Fruit fly (Drosophila melanogaster): ENCODE measurements around the gene CG14427.
A peak's percentile ranks its signal among the peaks of the same experiment; 100 is the strongest.

The CG14427 gene

dm6 chrX:7073234-7073878 is 33.0 kb downstream of the CG14427 start:
- no peak for TF ChIP-seq Crg-1 (GFP tag; optimal IDR thresholded peaks at IDR 0.05)
- TF ChIP-seq Hr96 (GFP tag; optimal IDR thresholded peaks at IDR 0.05): no peak
- TF ChIP-seq CG7101 (tag; optimal IDR thresholded peaks at IDR 0.05): no peak
- TF ChIP-seq pad (GFP tag; optimal IDR thresholded peaks at IDR 0.05): no peak
- TF ChIP-seq cic (GFP tag; optimal IDR thresholded peaks at IDR 0.05): peak; percentile 52
- TF ChIP-seq CG5204 (GFP tag; optimal IDR thresholded peaks at IDR 0.05): no peak
- no peak for TF ChIP-seq CG14711 (tag; optimal IDR thresholded peaks at IDR 0.05)

dm6 chrX:7074316-7074925 is 34.0 kb downstream of the CG14427 start:
- TF ChIP-seq pad (GFP tag; optimal IDR thresholded peaks at IDR 0.05) (no peak), Crg-1 (GFP tag; optimal IDR thresholded peaks at IDR 0.05) (no peak), CG7101 (tag; optimal IDR thresholded peaks at IDR 0.05) (no peak), kay (GFP tag; ENCODE audit: borderline replicate concordance) (no peak), Hr96 (GFP tag; optimal IDR thresholded peaks at IDR 0.05) (no peak), ovo (GFP tag; optimal IDR thresholded peaks at IDR 0.05) (no peak), toe (GFP tag; optimal IDR thresholded peaks at IDR 0.05) (no peak), Mnt (GFP tag; optimal IDR thresholded peaks at IDR 0.05) (no peak), CG33017 (tag; optimal IDR thresholded peaks at IDR 0.05) (no peak), cnc (optimal IDR thresholded peaks at IDR 0.05) (no peak), CG14711 (tag; optimal IDR thresholded peaks at IDR 0.05) (no peak), bab1 (GFP tag; optimal IDR thresholded peaks at IDR 0.05) (no peak), tj (GFP tag; optimal IDR thresholded peaks at IDR 0.05) (no peak), CG5204 (GFP tag; optimal IDR thresholded peaks at IDR 0.05) (no peak), CG1620 (GFP tag; optimal IDR thresholded peaks at IDR 0.05) (no peak), cic (GFP tag; optimal IDR thresholded peaks at IDR 0.05) (no peak), CG7045 (GFP tag; optimal IDR thresholded peaks at IDR 0.05) (no peak), Clk (GFP tag; optimal IDR thresholded peaks at IDR 0.05) (no peak), CG12768 (GFP tag; optimal IDR thresholded peaks at IDR 0.05) (no peak), CG11617 (GFP tag; optimal IDR thresholded peaks at IDR 0.05) (no peak)

- no peak for TF ChIP-seq CG33017 (tag; optimal IDR thresholded peaks at IDR 0.05)
- TF ChIP-seq CG11617 (GFP tag; optimal IDR thresholded peaks at IDR 0.05): no peak
- no peak for TF ChIP-seq CG12768 (GFP tag; optimal IDR thresholded peaks at IDR 0.05)
- TF ChIP-seq Hr96 (GFP tag; optimal IDR thresholded peaks at IDR 0.05): no peak
- no peak for TF ChIP-seq Mnt (GFP tag; optimal IDR thresholded peaks at IDR 0.05)
- TF ChIP-seq CG1620 (GFP tag; optimal IDR thresholded peaks at IDR 0.05): no peak
- no peak for TF ChIP-seq cic (GFP tag; optimal IDR thresholded peaks at IDR 0.05)
- TF ChIP-seq CG14711 (tag; optimal IDR thresholded peaks at IDR 0.05): no peak
Observed at dm6 chrX:7082407-7082806, 42.0 kb downstream of the CG14427 start.

- TF ChIP-seq CG5204 (GFP tag; optimal IDR thresholded peaks at IDR 0.05) (peak; percentile 22), bab1 (GFP tag; optimal IDR thresholded peaks at IDR 0.05) (peak; percentile 32), CG14711 (tag; optimal IDR thresholded peaks at IDR 0.05) (peak; percentile 57), CG33017 (tag; optimal IDR thresholded peaks at IDR 0.05) (peak; percentile 45), cnc (optimal IDR thresholded peaks at IDR 0.05) (no peak)
Observed at dm6 chrX:7086539-7086938, 46.1 kb downstream of the CG14427 start.
